Fruit fly (Drosophila melanogaster): ENCODE measurements around the gene Kat60.

The Kat60 gene

DNA sequence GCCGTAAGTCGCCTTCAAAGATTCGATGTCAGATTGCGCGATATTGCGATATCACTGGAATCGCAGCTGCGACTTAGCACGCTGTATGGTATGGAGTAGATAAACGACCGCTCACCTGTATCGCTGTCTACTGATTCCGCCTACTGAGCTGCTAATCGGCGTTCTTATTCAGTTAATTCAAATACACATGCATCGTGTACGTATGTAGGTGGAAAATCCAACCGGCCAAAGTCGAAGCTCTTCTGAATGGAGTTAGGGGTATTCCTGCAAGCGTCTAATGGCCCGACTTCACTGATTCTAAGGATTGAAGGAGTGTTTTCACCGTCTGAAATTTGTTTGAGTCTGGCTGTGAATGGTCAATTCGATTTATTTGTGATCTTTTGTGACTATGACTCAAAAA, 8.9 kb downstream of the Kat60 start, which contains the start of gene CG2604 (continued):
- TF ChIP-seq Hr4 (GFP tag; optimal IDR thresholded peaks at IDR 0.05): no peak
- no peak for TF ChIP-seq Hr39 (GFP tag; optimal IDR thresholded peaks at IDR 0.05)
- TF ChIP-seq fd85E (GFP tag; optimal IDR thresholded peaks at IDR 0.05): no peak
- TF ChIP-seq dac (GFP tag; optimal IDR thresholded peaks at IDR 0.05): peak; percentile 67
- peak; percentile 29 for TF ChIP-seq esn (GFP tag; optimal IDR thresholded peaks at IDR 0.05)
- peak; percentile 1 for TF ChIP-seq lz (GFP tag; optimal IDR thresholded peaks at IDR 0.05)

DNA sequence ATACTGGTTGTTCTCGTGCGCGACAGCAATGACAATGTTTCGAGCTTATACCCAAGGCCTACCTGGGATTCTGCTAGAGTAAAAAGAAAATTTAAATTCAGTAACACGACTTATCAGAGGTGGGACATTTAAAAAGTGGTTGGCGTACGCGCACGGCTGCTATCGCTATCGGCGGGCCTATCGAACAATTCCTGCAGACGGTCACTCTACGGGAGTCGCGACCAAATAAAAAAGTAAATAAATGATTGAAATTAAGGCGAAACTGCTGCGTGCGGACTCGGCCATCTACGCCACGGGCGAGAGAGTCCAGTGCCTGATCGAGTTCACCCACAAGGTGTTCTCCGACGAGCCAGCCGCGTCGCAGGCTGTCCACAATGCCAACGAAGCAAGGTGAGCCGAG, 12.5 kb downstream of the Kat60 start, which contains the start of the genes Prosbeta2R2 and CG1116:
Gene Prosbeta2R2 (minus strand): TSS at position 63 of the 400 bp plus-strand sequence.
Gene CG1116 (plus strand): TSS at position 192 of the 400 bp plus-strand sequence.
- no peak for TF ChIP-seq Eip78C (GFP tag)
- TF ChIP-seq CG6792 (GFP tag; optimal IDR thresholded peaks at IDR 0.05): no peak
- TF ChIP-seq Lpt (GFP tag; optimal IDR thresholded peaks at IDR 0.05): no peak
- TF ChIP-seq ss (GFP tag; optimal IDR thresholded peaks at IDR 0.05): no peak
- TF ChIP-seq esn (GFP tag; optimal IDR thresholded peaks at IDR 0.05): no peak
- no peak for TF ChIP-seq salr (GFP tag; optimal IDR thresholded peaks at IDR 0.05)
- TF ChIP-seq svp (GFP tag): no peak
- TF ChIP-seq achi (GFP tag; optimal IDR thresholded peaks at IDR 0.05): no peak
- no peak for TF ChIP-seq Hr38 (GFP tag; optimal IDR thresholded peaks at IDR 0.05)
- no peak for TF ChIP-seq CG9139 (GFP tag; optimal IDR thresholded peaks at IDR 0.05)
- TF ChIP-seq CG6854 (GFP tag; optimal IDR thresholded peaks at IDR 0.05): no peak
- no peak for TF ChIP-seq eg (GFP tag; IDR thresholded peaks at IDR 0.05)
- no peak for TF ChIP-seq CG10631 (GFP tag; optimal IDR thresholded peaks at IDR 0.05)
- no peak for TF ChIP-seq lz (GFP tag; optimal IDR thresholded peaks at IDR 0.05)
- no peak for TF ChIP-seq CG16779 (tag; optimal IDR thresholded peaks at IDR 0.05)
- TF ChIP-seq acj6 (GFP tag; optimal IDR thresholded peaks at IDR 0.05): no peak

DNA sequence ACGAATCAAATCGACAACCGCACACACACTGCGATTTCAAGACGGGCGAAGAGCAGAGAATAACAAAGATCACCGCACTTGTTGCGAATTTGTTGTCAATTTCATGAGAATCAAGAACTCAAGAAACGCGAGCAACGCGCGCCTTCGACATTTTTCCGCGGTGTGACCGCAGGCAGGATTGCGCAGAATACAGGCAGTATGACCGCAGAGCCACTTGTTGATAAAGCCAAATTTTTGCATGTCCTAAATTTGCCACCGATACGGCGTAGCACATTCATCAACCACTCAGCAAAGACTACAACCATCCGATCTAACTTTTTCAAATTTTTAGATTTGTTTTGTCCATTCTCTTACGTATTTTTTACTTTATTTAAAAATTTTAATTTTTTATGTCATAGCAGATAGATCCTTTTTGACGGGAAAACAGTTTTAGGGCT, 14.7 kb downstream of the Kat60 start, which contains the start of gene cno:
Gene cno (minus strand): TSS at position 179 of the 437 bp plus-strand sequence.
- TF ChIP-seq lz (GFP tag; optimal IDR thresholded peaks at IDR 0.05) (no peak), CG32006 (GFP tag; optimal IDR thresholded peaks at IDR 0.05) (no peak), CG15336 (GFP tag; IDR thresholded peaks at IDR 0.05) (no peak), eg (GFP tag; IDR thresholded peaks at IDR 0.05) (peak; percentile 34; the same call in 2 of the 3 replicates), acj6 (GFP tag; optimal IDR thresholded peaks at IDR 0.05) (no peak), Eip78C (GFP tag) (peak; percentile 83), Hr38 (GFP tag; optimal IDR thresholded peaks at IDR 0.05) (no peak), CG7368 (GFP tag; optimal IDR thresholded peaks at IDR 0.05) (no peak), vri (GFP tag; optimal IDR thresholded peaks at IDR 0.05) (no peak), CG6854 (GFP tag; optimal IDR thresholded peaks at IDR 0.05) (peak; percentile 77), CG3032 (tag; optimal IDR thresholded peaks at IDR 0.05) (peak; percentile 19), CG1621 (tag; optimal IDR thresholded peaks at IDR 0.05) (peak; percentile 8), CG8119 (GFP tag; IDR thresholded peaks at IDR 0.05) (peak; percentile 51; the same call in 1 of the 3 replicates), fd59A (GFP tag; optimal IDR thresholded peaks at IDR 0.05) (no peak), dsx (GFP tag; optimal IDR thresholded peaks at IDR 0.05; ENCODE audit: poor library complexity, severe bottlenecking) (peak; percentile 49), dac (GFP tag; optimal IDR thresholded peaks at IDR 0.05) (no peak), ss (GFP tag; optimal IDR thresholded peaks at IDR 0.05) (peak; percentile 20 to 35), CG6163 (GFP tag; IDR thresholded peaks at IDR 0.05) (0 out of 3 replicates have a peak, but pooled peaks have one; percentile 7), CG31627 (GFP tag; optimal IDR thresholded peaks at IDR 0.05) (no peak), esn (GFP tag; optimal IDR thresholded peaks at IDR 0.05) (peak; percentile 34), CG6792 (GFP tag; optimal IDR thresholded peaks at IDR 0.05) (no peak), CG16779 (tag; optimal IDR thresholded peaks at IDR 0.05) (no peak)

DNA sequence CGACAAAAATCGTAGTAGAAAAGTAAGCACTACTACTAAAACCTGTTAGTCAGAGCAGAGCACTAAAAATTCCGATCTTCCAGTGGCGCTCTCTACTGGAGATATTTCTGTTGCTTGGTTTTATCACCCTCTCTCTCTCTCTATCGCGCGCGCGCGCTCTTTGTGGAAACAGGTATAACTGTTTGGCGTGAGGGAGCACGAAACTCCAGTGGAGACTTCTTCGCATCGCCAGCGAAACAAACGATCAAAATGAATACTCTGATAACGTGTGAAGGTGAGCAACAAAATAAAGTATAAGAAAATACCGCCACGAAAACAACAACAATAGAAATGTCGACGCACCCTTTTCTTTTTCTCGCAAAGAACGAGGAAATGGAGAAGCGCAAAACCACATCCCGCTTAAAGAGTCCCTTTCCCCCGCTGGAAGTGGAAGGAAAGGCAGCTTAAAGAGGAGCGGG, 15.7 kb downstream of the Kat60 start:
- TF ChIP-seq vri (GFP tag; optimal IDR thresholded peaks at IDR 0.05) (no peak), topi (GFP tag; optimal IDR thresholded peaks at IDR 0.05) (no peak)

Measured in whole organism, prepupa.